Worm (Caenorhabditis elegans): ENCODE data around the gene T11F9.1.

Gene T11F9.1

DNA sequence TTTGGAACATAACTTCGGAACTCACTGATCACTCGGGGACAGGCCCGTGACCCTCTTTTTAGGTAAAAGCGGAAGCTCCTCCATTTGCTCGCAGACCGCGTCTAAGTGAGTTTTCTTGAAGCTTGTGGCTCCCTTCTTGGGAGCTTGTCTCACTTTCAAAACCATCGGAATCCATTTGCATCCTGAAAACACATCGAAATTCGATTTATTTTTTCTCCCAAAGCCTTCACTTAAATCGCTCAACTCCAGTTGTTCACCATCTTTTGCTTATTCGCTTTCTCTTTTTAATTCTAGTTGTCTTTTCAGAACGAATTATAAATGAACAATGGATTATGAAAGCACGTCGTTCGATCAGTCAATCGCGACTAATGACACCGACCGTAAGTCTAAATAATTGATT lies at the start of gene T11F9.1:
TSS of gene T11F9.1 (plus strand) at position 301 of the 400 bp plus-strand sequence.
- TF ChIP-seq aptf-3 (GFP tag; IDR thresholded peaks at IDR 0.05) (no peak), madf-10 (tag; optimal IDR thresholded peaks at IDR 0.05) (no peak), ets-4 (GFP tag; optimal IDR thresholded peaks at IDR 0.05) (no peak), tlf-1 (GFP tag; optimal IDR thresholded peaks at IDR 0.05) (no peak), K11D2.4 (GFP tag; IDR thresholded peaks at IDR 0.05) (no peak), tbx-9 (tag; optimal IDR thresholded peaks at IDR 0.05; ENCODE audit: borderline replicate concordance) (no peak), mxl-1 (tag; optimal IDR thresholded peaks at IDR 0.05) (no peak), pbrm-1 (GFP tag; IDR thresholded peaks at IDR 0.05) (no peak), C17E4.6 (GFP tag; IDR thresholded peaks at IDR 0.05) (no peak), die-1 (tag; optimal IDR thresholded peaks at IDR 0.05) (no peak), Y95B8A.8 (GFP tag; IDR thresholded peaks at IDR 0.05) (no peak), F23B12.7 (tag; optimal IDR thresholded peaks at IDR 0.05; ENCODE audit: insufficient read depth) (no peak), lag-1 (GFP tag; IDR thresholded peaks at IDR 0.05) (no peak), pha-4 (tag; optimal IDR thresholded peaks at IDR 0.05) (no peak), aptf-2 (GFP tag; conservative IDR thresholded peaks at IDR 0.05) (no peak)

DNA sequence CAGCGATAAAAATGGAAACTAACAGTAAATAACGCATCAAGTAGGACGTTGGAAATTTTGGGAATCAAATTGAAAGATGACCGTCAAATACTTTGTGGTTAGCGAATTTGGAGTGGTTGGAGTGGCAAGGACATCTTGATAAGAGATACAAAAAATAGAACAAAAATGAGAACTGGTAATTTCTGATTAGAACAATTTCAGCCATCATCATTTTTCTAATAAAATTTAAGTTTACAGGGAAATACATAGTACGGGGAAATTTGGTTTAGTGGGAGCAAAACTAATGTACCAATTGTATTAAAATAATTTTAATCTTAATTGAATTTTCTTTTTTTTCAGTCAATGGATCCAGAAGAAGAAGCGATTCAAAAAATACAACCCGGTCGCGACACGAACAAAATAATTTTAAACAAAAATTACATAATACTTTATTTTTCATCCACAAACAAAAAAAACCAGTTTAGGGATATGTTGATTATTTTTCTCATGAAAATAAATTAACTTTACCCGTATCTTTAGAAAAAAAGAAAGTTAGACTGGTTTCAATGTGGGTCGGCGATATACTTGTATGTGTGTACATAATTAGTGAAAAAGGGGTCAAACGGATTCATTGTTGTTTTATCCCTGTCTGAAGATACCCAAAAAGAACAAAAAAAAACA lies 48.3 kb upstream of the T11F9.1 start, which contains the start of the genes K03B8.8 and grl-3:
TSS of gene K03B8.8 (minus strand) at position 101 of the 660 bp plus-strand sequence.
TSS of gene grl-3 (plus strand) at position 610 of the 660 bp plus-strand sequence.
- no peak for TF ChIP-seq lin-35 (GFP tag; optimal IDR thresholded peaks at IDR 0.05)
- no peak for TF ChIP-seq let-526 (GFP tag; IDR thresholded peaks at IDR 0.05)
- TF ChIP-seq hrde-1 (tag; optimal IDR thresholded peaks at IDR 0.05; ENCODE audit: borderline replicate concordance) = no peak
- no peak for TF ChIP-seq ccch-3 (GFP tag; optimal IDR thresholded peaks at IDR 0.05)
- TF ChIP-seq sptf-2 (GFP tag; optimal IDR thresholded peaks at IDR 0.05) = no peak
- no peak for TF ChIP-seq Y67H2A.10 (GFP tag; conservative IDR thresholded peaks at IDR 0.05)
- no peak for TF ChIP-seq athp-1 (tag; optimal IDR thresholded peaks at IDR 0.05)
- no peak for TF ChIP-seq F39B2.1 (GFP tag; IDR thresholded peaks at IDR 0.05)
- no peak for TF ChIP-seq atf-7 (tag; optimal IDR thresholded peaks at IDR 0.05)
- no peak for TF ChIP-seq fkh-3 (tag; optimal IDR thresholded peaks at IDR 0.05)
- TF ChIP-seq B0035.1 (tag; optimal IDR thresholded peaks at IDR 0.05) = no peak
- no peak for TF ChIP-seq F57C9.4 (tag; optimal IDR thresholded peaks at IDR 0.05)
- TF ChIP-seq attf-5 (GFP tag; optimal IDR thresholded peaks at IDR 0.05) = no peak

DNA sequence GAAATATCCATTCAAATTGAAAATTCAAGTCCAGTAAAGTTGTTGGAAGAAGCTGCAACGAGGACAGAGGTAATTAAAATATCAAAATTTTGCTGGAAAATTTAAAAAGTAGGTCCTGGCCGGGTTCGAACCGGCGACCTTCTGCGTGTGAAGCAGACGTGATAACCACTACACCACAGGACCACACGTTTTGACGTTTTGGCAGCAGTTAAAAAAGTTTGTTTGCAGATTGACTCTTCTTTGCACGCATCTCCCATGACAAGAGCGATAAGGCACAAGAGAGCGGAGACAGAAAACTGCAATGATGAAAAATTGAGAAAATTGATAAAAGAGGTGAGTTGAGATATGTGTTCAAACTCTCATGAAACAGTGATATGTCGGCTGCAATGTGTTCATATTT lies 47.2 kb upstream of the T11F9.1 start:
- TF ChIP-seq madf-6 (GFP tag; IDR thresholded peaks at IDR 0.05) (no peak; the same call in 1 of the 2 replicates), madf-8 (GFP tag; conservative IDR thresholded peaks at IDR 0.05) (no peak), ztf-26 (tag; optimal IDR thresholded peaks at IDR 0.05) (no peak), hsf-1 (GFP tag; IDR thresholded peaks at IDR 0.05) (no peak), dpl-1 (GFP tag; optimal IDR thresholded peaks at IDR 0.05) (no peak), F23B12.7 (tag; optimal IDR thresholded peaks at IDR 0.05; ENCODE audit: insufficient read depth) (no peak), attf-6 (GFP tag; IDR thresholded peaks at IDR 0.05) (no peak), nhr-27 (tag; optimal IDR thresholded peaks at IDR 0.05) (no peak), ceh-27 (GFP tag; optimal IDR thresholded peaks at IDR 0.05) (peak; percentile 6), nhr-179 (tag; optimal IDR thresholded peaks at IDR 0.05) (no peak), nfya-2 (GFP tag; IDR thresholded peaks at IDR 0.05) (no peak), sdz-38 (tag; optimal IDR thresholded peaks at IDR 0.05) (no peak), fkh-3 (tag; optimal IDR thresholded peaks at IDR 0.05) (no peak), bed-1 (GFP tag; IDR thresholded peaks at IDR 0.05) (no peak), C06A6.2 (GFP tag; conservative IDR thresholded peaks at IDR 0.05) (no peak), somi-1 (GFP tag; optimal IDR thresholded peaks at IDR 0.05) (peak; percentile 21), hmg-1.2 (GFP tag; IDR thresholded peaks at IDR 0.05) (no peak; the same call in 1 of the 2 replicates), him-1 (tag; optimal IDR thresholded peaks at IDR 0.05) (peak; percentile 83), Y67H2A.10 (GFP tag; conservative IDR thresholded peaks at IDR 0.05) (no peak), lin-35 (GFP tag; optimal IDR thresholded peaks at IDR 0.05) (no peak), lsl-1 (GFP tag; optimal IDR thresholded peaks at IDR 0.05) (peak; percentile 32), ceh-79 (tag; optimal IDR thresholded peaks at IDR 0.05) (no peak), attf-5 (GFP tag; optimal IDR thresholded peaks at IDR 0.05) (peak; percentile 37)

Data from whole organism, young adult.